Fruit fly (Drosophila melanogaster): ENCODE data around the gene comm.

DNA sequence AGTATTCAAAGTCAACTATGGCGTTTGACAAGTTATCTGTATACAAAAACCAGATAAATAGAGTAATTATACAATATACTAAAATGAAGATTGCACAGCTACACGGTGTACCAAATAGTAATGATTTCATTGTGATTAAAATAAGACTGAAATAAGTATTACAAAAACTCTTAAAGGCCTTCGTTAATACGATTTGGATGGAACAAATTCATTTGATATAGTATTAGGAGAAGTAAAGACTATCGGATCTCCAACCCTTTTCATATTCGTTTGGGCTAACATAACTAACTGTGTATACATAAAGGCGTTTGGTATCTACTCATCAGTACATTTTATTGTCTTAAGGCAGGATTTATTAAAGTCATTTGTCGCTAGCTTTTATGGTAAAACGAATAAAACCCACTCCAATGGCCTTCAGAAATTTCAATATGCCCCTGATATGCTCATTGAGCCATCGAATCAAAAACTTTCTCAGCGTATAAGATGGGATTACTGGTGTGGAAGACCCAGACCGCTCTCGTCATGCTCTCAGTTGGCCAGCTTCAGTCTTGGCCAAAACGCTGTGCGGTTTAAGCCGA, 44.8 kb downstream of the comm start, which contains the start of the genes CG7579 and Pgant8:
- TF ChIP-seq psq (optimal IDR thresholded peaks at IDR 0.05) (no peak), usp (GFP tag; optimal IDR thresholded peaks at IDR 0.05) (no peak), EcR (GFP tag; optimal IDR thresholded peaks at IDR 0.05) (no peak), CG8478 (optimal IDR thresholded peaks at IDR 0.05) (no peak), Dll (optimal IDR thresholded peaks at IDR 0.05) (no peak), pan (optimal IDR thresholded peaks at IDR 0.05) (no peak)
